Worm (Caenorhabditis elegans): ENCODE results near the gene H38K22.9.

Gene H38K22.9

ce11 chrIII:4323859-4324258 lies at the start of gene H38K22.9:
Gene H38K22.9 (plus strand): TSS chrIII:4324159.
- TF ChIP-seq fkh-10 (GFP tag; optimal IDR thresholded peaks at IDR 0.05) (no peak), mep-1 (tag; optimal IDR thresholded peaks at IDR 0.05) (no peak), F26F4.8 (GFP tag; conservative IDR thresholded peaks at IDR 0.05) (no peak)

- TF ChIP-seq attf-4 (tag; optimal IDR thresholded peaks at IDR 0.05) (no peak), unc-62 (GFP tag; optimal IDR thresholded peaks at IDR 0.05 in 1 of 2) (peak in 1 of 2 experiments; percentile 93), unc-62 (tag; optimal IDR thresholded peaks at IDR 0.05) (no peak), fkh-10 (GFP tag; optimal IDR thresholded peaks at IDR 0.05) (no peak), nhr-237 (tag; optimal IDR thresholded peaks at IDR 0.05) (no peak)
These were observed 49.4 kb upstream of the H38K22.9 start for ce11 chrIII:4274524-4274923.

- TF ChIP-seq lir-3 (tag; optimal IDR thresholded peaks at IDR 0.05), result no peak
- TF ChIP-seq dpl-1 (GFP tag; optimal IDR thresholded peaks at IDR 0.05), result peak; percentile 15
- TF ChIP-seq unc-62 (GFP tag; optimal IDR thresholded peaks at IDR 0.05 in 1 of 2), result peak in 1 of 2 experiments; percentile 23
- TF ChIP-seq unc-62 (tag; optimal IDR thresholded peaks at IDR 0.05), result no peak
- TF ChIP-seq jun-1 (tag; optimal IDR thresholded peaks at IDR 0.05), result peak; percentile 15
- TF ChIP-seq ama-1 (optimal IDR thresholded peaks at IDR 0.05), result peak; percentile 8
These were observed 48.3 kb upstream of the H38K22.9 start for ce11 chrIII:4275704-4276103.

- TF ChIP-seq D1046.2 (GFP tag; IDR thresholded peaks at IDR 0.05) (no peak), set-16 (GFP tag; IDR thresholded peaks at IDR 0.05) (peak; percentile 32; the same call in 1 of the 2 replicates), zfp-2 (tag; optimal IDR thresholded peaks at IDR 0.05) (no peak)
These were observed 47.7 kb upstream of the H38K22.9 start for ce11 chrIII:4276277-4276676.

ce11 chrIII:4277762-4278161 lies 46.2 kb upstream of the H38K22.9 start:
- TF ChIP-seq unc-130 (GFP tag; optimal IDR thresholded peaks at IDR 0.05), result no peak
- peak; percentile 58 for TF ChIP-seq aha-1 (tag)
- no peak for TF ChIP-seq gei-8 (GFP tag; optimal IDR thresholded peaks at IDR 0.05)
- TF ChIP-seq D1046.2 (GFP tag; IDR thresholded peaks at IDR 0.05), result no peak
- TF ChIP-seq lin-29 (GFP tag; IDR thresholded peaks at IDR 0.05), result no peak
- no peak for TF ChIP-seq fos-1 (tag; optimal IDR thresholded peaks at IDR 0.05)
- no peak for TF ChIP-seq lin-1 (GFP tag; IDR thresholded peaks at IDR 0.05)
- TF ChIP-seq hlh-30 (tag; optimal IDR thresholded peaks at IDR 0.05; ENCODE audit: insufficient read depth), result no peak
- no peak for TF ChIP-seq ces-1 (GFP tag; optimal IDR thresholded peaks at IDR 0.05)
- no peak for TF ChIP-seq ceh-82 (tag; optimal IDR thresholded peaks at IDR 0.05)
- TF ChIP-seq cey-2 (tag; optimal IDR thresholded peaks at IDR 0.05; ENCODE audit: borderline replicate concordance, insufficient read depth), result no peak
- TF ChIP-seq ceh-20 (GFP tag; IDR thresholded peaks at IDR 0.05), result no peak
- TF ChIP-seq dmd-8 (GFP tag; IDR thresholded peaks at IDR 0.05), result no peak
- TF ChIP-seq unc-62 (GFP tag; optimal IDR thresholded peaks at IDR 0.05 in 1 of 2), result peak in 1 of 2 experiments; percentile 53
- no peak for TF ChIP-seq unc-62 (tag; optimal IDR thresholded peaks at IDR 0.05)
- no peak for TF ChIP-seq daf-19 (GFP tag; conservative IDR thresholded peaks at IDR 0.05)
- no peak for TF ChIP-seq nhr-10 (tag; optimal IDR thresholded peaks at IDR 0.05)
- TF ChIP-seq madf-5 (GFP tag; IDR thresholded peaks at IDR 0.05), result no peak
- no peak for TF ChIP-seq lim-7 (GFP tag; IDR thresholded peaks at IDR 0.05)
- no peak for TF ChIP-seq spr-3 (GFP tag; optimal IDR thresholded peaks at IDR 0.05)
- no peak for TF ChIP-seq lir-3 (tag; optimal IDR thresholded peaks at IDR 0.05)
- TF ChIP-seq ama-1 (optimal IDR thresholded peaks at IDR 0.05), result no peak
- no peak for TF ChIP-seq duxl-1 (tag; optimal IDR thresholded peaks at IDR 0.05; ENCODE audit: poor library complexity)
- TF ChIP-seq mes-2 (tag; optimal IDR thresholded peaks at IDR 0.05; ENCODE audit: poor library complexity, severe bottlenecking), result peak; percentile 6

ce11 chrIII:4278203-4278602 lies 45.8 kb upstream of the H38K22.9 start:
- TF ChIP-seq saeg-2 (GFP tag; IDR thresholded peaks at IDR 0.05) (no peak), egl-43 (GFP tag; IDR thresholded peaks at IDR 0.05) (peak; percentile 16; the same call in 1 of the 2 replicates), ceh-32 (tag; optimal IDR thresholded peaks at IDR 0.05; ENCODE audit: poor library complexity) (no peak), unc-62 (GFP tag; optimal IDR thresholded peaks at IDR 0.05 in 1 of 2) (peak in 1 of 2 experiments; percentile 47), unc-62 (tag; optimal IDR thresholded peaks at IDR 0.05) (no peak), tra-1 (GFP tag; IDR thresholded peaks at IDR 0.05) (no peak), lin-1 (GFP tag; IDR thresholded peaks at IDR 0.05) (no peak)

Measured in whole organism, L4 larva.